Fruit fly (Drosophila melanogaster) whole organism, embryonic: ENCODE measurements around the gene Pisd.
A peak's percentile ranks its signal among the peaks of the same experiment; 100 is the strongest.

Source experiments
- CG10147 ChIP-seq: fragments of 200-800 bp; sonication (Bioruptor generic); optimal IDR thresholded peaks from 2 replicates; lab custom pipeline; 2019; ENCODE audit warnings: missing biosample characterization, mild to moderate bottlenecking, missing genetic modification characterization, moderate library complexity
- CG11093 ChIP-seq: fragments of 200-800 bp; sonication (Bioruptor generic); IDR thresholded peaks from 3 replicates; pipeline ENCODE4 v1.3.6; 2022; ENCODE audit warnings: missing biosample characterization, missing genetic modification characterization
- CG11456 ChIP-seq: fragments of 200-800 bp; sonication (Bioruptor generic); IDR thresholded peaks from 3 replicates; pipeline ENCODE4 v1.3.6; 2022; ENCODE audit warnings: missing biosample characterization, missing genetic modification characterization
- CG12769 ChIP-seq: fragments of 200-800 bp; sonication (Bioruptor generic); optimal IDR thresholded peaks from 2 replicates; lab custom pipeline; 2019; ENCODE audit warnings: missing biosample characterization, mild to moderate bottlenecking, missing genetic modification characterization, moderate library complexity
- CG13894 ChIP-seq: fragments of 200-800 bp; sonication (Bioruptor generic); optimal IDR thresholded peaks from 3 replicates; lab custom pipeline; 2018; ENCODE audit warnings: missing biosample characterization, mild to moderate bottlenecking, missing genetic modification characterization, moderate library complexity
- CG17612 ChIP-seq: fragments of 200-800 bp; sonication (Bioruptor generic); IDR thresholded peaks from 2 replicates; pipeline ENCODE4 v1.3.6; 2022; ENCODE audit warnings: missing biosample characterization, missing genetic modification characterization
- CG18262 ChIP-seq: fragments of 200-800 bp; optimal IDR thresholded peaks from 3 replicates; lab custom pipeline; 2019; ENCODE audit warnings: missing biosample characterization, mild to moderate bottlenecking, missing genetic modification characterization, moderate library complexity
- CG2116 ChIP-seq: fragments of 200-800 bp; sonication (Bioruptor generic); optimal IDR thresholded peaks from 3 replicates; lab custom pipeline; 2018; ENCODE audit warnings: missing biosample characterization, mild to moderate bottlenecking, missing genetic modification characterization
- CG2712 ChIP-seq: fragments of 200-800 bp; optimal IDR thresholded peaks from 3 replicates; lab custom pipeline; 2019; ENCODE audit warnings: missing biosample characterization, mild to moderate bottlenecking, missing genetic modification characterization, moderate library complexity
- CG31441 ChIP-seq: fragments of 200-800 bp; sonication (Bioruptor generic); IDR thresholded peaks from 2 replicates; pipeline ENCODE4 v1.3.6; 2022; ENCODE audit warnings: missing biosample characterization, missing genetic modification characterization
- CG32767 ChIP-seq: fragments of 200-800 bp; sonication (Bioruptor generic); IDR thresholded peaks from 2 replicates; pipeline ENCODE4 v1.3.6; 2022; ENCODE audit warnings: missing biosample characterization, missing genetic modification characterization
- CG3407 ChIP-seq: fragments of 200-800 bp; sonication (Bioruptor generic); optimal IDR thresholded peaks from 2 replicates; lab custom pipeline; 2018; ENCODE audit warnings: missing biosample characterization, mild to moderate bottlenecking, missing genetic modification characterization
- CG8089 ChIP-seq: fragments of 200-800 bp; sonication (Bioruptor generic); optimal IDR thresholded peaks from 3 replicates; lab custom pipeline; 2016; ENCODE audit warnings: missing biosample characterization, missing genetic modification characterization
- CG8359 ChIP-seq: fragments of 200-800 bp; sonication (Bioruptor generic); optimal IDR thresholded peaks from 2 replicates; lab custom pipeline; 2017; ENCODE audit warnings: missing biosample characterization, mild to moderate bottlenecking, missing genetic modification characterization, borderline replicate concordance
- CG8388 ChIP-seq: fragments of 200-800 bp; sonication (Bioruptor generic); optimal IDR thresholded peaks from 2 replicates; lab custom pipeline; 2019; ENCODE audit warnings: missing biosample characterization, mild to moderate bottlenecking, missing genetic modification characterization, moderate library complexity
- CG8478 ChIP-seq: fragments of >200 bp; optimal IDR thresholded peaks from 2 replicates; lab custom pipeline; 2018
- CHES-1-like ChIP-seq: fragments of 200-800 bp; sonication (Bioruptor generic); optimal IDR thresholded peaks from 2 replicates; lab custom pipeline; 2016; ENCODE audit warnings: missing biosample characterization, missing genetic modification characterization
- Drgx ChIP-seq: fragments of 200-800 bp; sonication (Bioruptor generic); IDR thresholded peaks from 2 replicates; pipeline ENCODE4 v1.3.6; 2022; ENCODE audit warnings: missing biosample characterization, missing genetic modification characterization
- Fer1 ChIP-seq: fragments of 200-800 bp; sonication (Bioruptor generic); optimal IDR thresholded peaks from 2 replicates; lab custom pipeline; 2017; ENCODE audit warnings: missing biosample characterization, mild to moderate bottlenecking, missing genetic modification characterization
- Gug ChIP-seq: fragments of 200-800 bp; sonication (Bioruptor generic); IDR thresholded peaks from 4 replicates; pipeline ENCODE4 v1.3.6; 2022; ENCODE audit warnings: missing biosample characterization, missing genetic modification characterization
- HHEX ChIP-seq: fragments of 200-800 bp; sonication (Bioruptor generic); optimal IDR thresholded peaks from 3 replicates; lab custom pipeline; 2017; ENCODE audit warnings: missing biosample characterization, mild to moderate bottlenecking, missing genetic modification characterization, missing genetic modification reagents
- HLHmδ ChIP-seq: fragments of 200-800 bp; sonication (Bioruptor generic); optimal IDR thresholded peaks from 2 replicates; lab custom pipeline; 2018; ENCODE audit warnings: missing biosample characterization, mild to moderate bottlenecking, missing genetic modification characterization, moderate library complexity
- MBD-R2 ChIP-seq: fragments of 200-800 bp; sonication (Bioruptor generic); IDR thresholded peaks from 2 replicates; pipeline ENCODE4 v1.3.6; 2022; ENCODE audit warnings: missing biosample characterization, missing genetic modification characterization
- Med ChIP-seq: fragments of 200-800 bp; sonication (Bioruptor generic); peaks from one replicate; lab custom pipeline; 2016; ENCODE audit warnings: missing biosample characterization, missing genetic modification characterization, mild to moderate bottlenecking, inconsistent platforms, moderate library complexity
- Meics ChIP-seq: fragments of 200-800 bp; sonication (Bioruptor generic); optimal IDR thresholded peaks from 2 replicates; lab custom pipeline; 2017; ENCODE audit warnings: missing biosample characterization, mild to moderate bottlenecking, missing genetic modification characterization
- Myb ChIP-seq: fragments of 200-800 bp; sonication (Bioruptor generic); optimal IDR thresholded peaks from 2 replicates; lab custom pipeline; 2016; ENCODE audit warnings: missing biosample characterization, missing genetic modification characterization
- NfI ChIP-seq: fragments of 200-800 bp; sonication (Bioruptor generic); optimal IDR thresholded peaks from 3 replicates; lab custom pipeline; 2018; ENCODE audit warnings: missing biosample characterization, mild to moderate bottlenecking, missing genetic modification characterization, moderate library complexity
- Scr ChIP-seq: fragments of 200-800 bp; sonication (Bioruptor generic); IDR thresholded peaks from 2 replicates; pipeline ENCODE4 v1.3.6; 2022; ENCODE audit warnings: missing biosample characterization, missing genetic modification characterization; ENCODE audit not compliant: partially characterized antibody
- Vsx1 ChIP-seq: fragments of 200-800 bp; sonication (Bioruptor generic); optimal IDR thresholded peaks from 2 replicates; lab custom pipeline; 2017; ENCODE audit warnings: missing biosample characterization, mild to moderate bottlenecking, missing genetic modification characterization, missing genetic modification reagents
- Xbp1 ChIP-seq: fragments of 200-800 bp; sonication (Bioruptor generic); optimal IDR thresholded peaks from 3 replicates; lab custom pipeline; 2016; ENCODE audit warnings: missing biosample characterization, mild to moderate bottlenecking, missing genetic modification characterization
- caup ChIP-seq: fragments of 200-800 bp; sonication (Bioruptor generic); optimal IDR thresholded peaks from 3 replicates; lab custom pipeline; 2017; ENCODE audit warnings: missing biosample characterization, mild to moderate bottlenecking, missing genetic modification characterization, moderate library complexity; ENCODE audit not compliant: severe bottlenecking
- dm ChIP-seq: fragments of 200-800 bp; sonication (Bioruptor generic); optimal IDR thresholded peaks from 3 replicates; lab custom pipeline; 2016; ENCODE audit warnings: missing biosample characterization, missing genetic modification characterization
- dysf ChIP-seq: fragments of 200-800 bp; sonication (Bioruptor generic); IDR thresholded peaks from 3 replicates; pipeline ENCODE4 v1.3.6; 2022; ENCODE audit warnings: missing biosample characterization, missing genetic modification characterization
- en ChIP-seq: fragments of 200-800 bp; sonication (Bioruptor generic); optimal IDR thresholded peaks from 2 replicates; lab custom pipeline; 2016; ENCODE audit warnings: missing biosample characterization, missing genetic modification characterization
- ewg ChIP-seq: fragments of 200-800 bp; sonication (Bioruptor generic); optimal IDR thresholded peaks from 3 replicates; lab custom pipeline; 2017; ENCODE audit warnings: mild to moderate bottlenecking, missing biosample characterization, missing genetic modification reagents, missing genetic modification characterization
- eyg ChIP-seq: fragments of 200-800 bp; sonication (Bioruptor generic); optimal IDR thresholded peaks from 3 replicates; lab custom pipeline; 2016; ENCODE audit warnings: missing biosample characterization, missing genetic modification characterization
- fd102C ChIP-seq: fragments of 200-800 bp; sonication (Bioruptor generic); optimal IDR thresholded peaks from 2 replicates; lab custom pipeline; 2018; ENCODE audit warnings: missing biosample characterization, mild to moderate bottlenecking, missing genetic modification characterization, moderate library complexity
- fru ChIP-seq: fragments of >200 bp; optimal IDR thresholded peaks from 2 replicates; lab custom pipeline; 2017
- hbn ChIP-seq: fragments of 200-800 bp; sonication (Bioruptor generic); IDR thresholded peaks from 2 replicates; pipeline ENCODE4 v1.3.6; 2022; ENCODE audit warnings: missing biosample characterization, missing genetic modification characterization; ENCODE audit not compliant: partially characterized antibody
- lab ChIP-seq: fragments of 200-800 bp; sonication (Bioruptor generic); optimal IDR thresholded peaks from 3 replicates; lab custom pipeline; 2017; ENCODE audit warnings: missing biosample characterization, missing genetic modification characterization, mild to moderate bottlenecking, moderate library complexity, missing genetic modification reagents
- lilli ChIP-seq: fragments of 200-800 bp; sonication (Bioruptor generic); optimal IDR thresholded peaks from 3 replicates; lab custom pipeline; 2016; ENCODE audit warnings: missing biosample characterization, missing genetic modification characterization
- lov ChIP-seq, 2 experiments: fragments of 200-800 bp in 1 of 2; fragments of >200 bp in 1 of 2; sonication (Bioruptor generic) in 1 of 2; IDR thresholded peaks in 1 of 2; optimal IDR thresholded peaks in 1 of 2; 2 replicates in 1 of 2; 3 replicates in 1 of 2; pipeline versions ENCODE4 v1.3.6 to Lab custom; 2017 to 2022; ENCODE audit warnings: missing biosample characterization in 1 of 2, missing genetic modification characterization in 1 of 2
- nom ChIP-seq: fragments of 200-800 bp; sonication (Bioruptor generic); optimal IDR thresholded peaks from 2 replicates; lab custom pipeline; 2017; ENCODE audit warnings: missing biosample characterization, missing genetic modification characterization, mild to moderate bottlenecking, moderate library complexity, missing genetic modification reagents
- odd ChIP-seq: fragments of 200-800 bp; sonication (Bioruptor generic); optimal IDR thresholded peaks from 2 replicates; lab custom pipeline; 2017; ENCODE audit warnings: missing biosample characterization, mild to moderate bottlenecking, missing genetic modification characterization
- prd ChIP-seq, 3 experiments: fragments of >200 bp in 2 of 3; fragments of 200-800 bp in 1 of 3; sonication (Bioruptor generic) in 1 of 3; optimal IDR thresholded peaks in 2 of 3; IDR thresholded peaks in 1 of 3; 2 replicates in 2 of 3; 3 replicates in 1 of 3; pipeline versions ENCODE4 v1.3.6 to Lab custom; 2017 to 2022; ENCODE audit warnings: missing biosample characterization in 1 of 3, missing genetic modification characterization in 1 of 3
- shn ChIP-seq: fragments of 200-800 bp; sonication (Bioruptor generic); optimal IDR thresholded peaks from 3 replicates; lab custom pipeline; 2016; ENCODE audit warnings: missing biosample characterization, missing genetic modification characterization
- slp2 ChIP-seq: fragments of 200-800 bp; sonication (Bioruptor generic); optimal IDR thresholded peaks from 2 replicates; lab custom pipeline; 2016; ENCODE audit warnings: missing biosample characterization, missing genetic modification characterization
- tap ChIP-seq: fragments of 200-800 bp; optimal IDR thresholded peaks from 3 replicates; lab custom pipeline; 2019; ENCODE audit warnings: missing biosample characterization, mild to moderate bottlenecking, missing genetic modification characterization, moderate library complexity

Gene Pisd

DNA sequence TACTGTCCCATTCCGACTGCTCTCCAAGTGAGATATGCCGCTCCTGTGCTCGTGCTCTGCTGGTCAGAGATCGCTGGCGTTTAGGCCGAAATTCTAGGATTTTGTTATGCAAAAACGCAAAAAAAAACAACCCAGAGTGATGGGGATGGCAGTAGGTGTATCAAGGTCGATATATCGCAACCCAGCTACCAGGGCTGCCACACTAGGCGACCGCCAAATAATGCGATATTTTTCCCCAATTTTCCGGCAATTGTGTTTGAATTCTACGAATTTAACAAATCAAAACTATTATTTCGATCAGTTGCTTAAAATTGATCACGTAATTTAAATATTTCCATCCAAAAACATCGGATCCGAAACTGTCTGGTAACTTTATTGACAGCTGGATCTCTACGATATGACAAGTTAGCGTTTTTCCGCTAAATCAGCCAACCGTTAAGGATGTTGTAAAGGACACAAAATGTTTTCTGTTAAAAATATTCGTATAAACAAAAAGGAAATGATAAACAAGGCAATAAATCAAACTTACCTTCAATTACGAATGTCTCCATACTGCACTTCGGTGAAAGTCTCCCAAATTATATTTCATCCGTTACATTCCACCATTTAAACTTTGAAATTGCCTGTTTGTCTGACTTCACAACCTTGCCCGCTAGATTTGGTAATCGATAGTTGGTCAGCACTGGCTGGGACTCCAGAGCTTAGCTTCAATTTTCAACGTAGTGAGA is 12.9 kb upstream of the Pisd start, which contains the start of gene spas:
spas (plus strand) TSS at position 678 of the 728 bp plus-strand sequence.
- peak; percentile 20 for TF ChIP-seq eyg
- TF ChIP-seq CG8478 (lab: Kevin White, UChicago): no peak
- TF ChIP-seq fd102C (GFP tag; lab: Kevin White, UChicago): peak; percentile 31
- TF ChIP-seq CG3407 (GFP tag; lab: Kevin White, UChicago): peak; percentile 46
- no peak for TF ChIP-seq Fer1 (GFP tag; lab: Kevin White, UChicago)
- TF ChIP-seq CG18262: peak; percentile 61
- TF ChIP-seq CHES-1-like (GFP tag; lab: Kevin White, UChicago): peak; percentile 77
- no peak; the same call in 1 of the 2 replicates for TF ChIP-seq CG31441
- TF ChIP-seq CG8388 (GFP tag; lab: Kevin White, UChicago): peak; percentile 66
- peak; percentile 53 for TF ChIP-seq CG13894
- TF ChIP-seq lilli (GFP tag; lab: Kevin White, UChicago): peak; percentile 74
- peak; percentile 69 for TF ChIP-seq NfI
- TF ChIP-seq CG10147 (GFP tag; lab: Kevin White, UChicago): no peak
- TF ChIP-seq lab (GFP tag; lab: Kevin White, UChicago): peak; percentile 50
- peak; percentile 77 for TF ChIP-seq shn (GFP tag; lab: Kevin White, UChicago)
- no peak for TF ChIP-seq lov (optimal IDR thresholded peaks at IDR 0.05; lab: Kevin White, UChicago)
- peak; percentile 66; the same call in 1 of the 3 replicates for TF ChIP-seq lov (GFP tag; IDR thresholded peaks at IDR 0.05; lab: Robert Waterston, UW)
- no peak for TF ChIP-seq en (GFP tag; lab: Kevin White, UChicago)
- peak; percentile 97 for TF ChIP-seq Scr (GFP tag; lab: Robert Waterston, UW)
- TF ChIP-seq ewg: peak; percentile 49
- TF ChIP-seq Gug: peak; percentile 88
- peak; percentile 65 for TF ChIP-seq Xbp1 (GFP tag; lab: Kevin White, UChicago)
- peak; percentile 82 for TF ChIP-seq CG11456
- TF ChIP-seq CG17612: no peak
- no peak for TF ChIP-seq odd (GFP tag; lab: Kevin White, UChicago)
- no peak for TF ChIP-seq CG8359 (GFP tag; lab: Kevin White, UChicago)
- TF ChIP-seq slp2: peak; percentile 80
- peak; percentile 95 for TF ChIP-seq Med (GFP tag; lab: Kevin White, UChicago)
- TF ChIP-seq nom (GFP tag; lab: Kevin White, UChicago): no peak
- peak; percentile 55; the same call in 1 of the 3 replicates for TF ChIP-seq CG11093
- no peak; the same call in 1 of the 2 replicates for TF ChIP-seq CG32767 (GFP tag; lab: Robert Waterston, UW)
- no peak for TF ChIP-seq CG12769 (tag; lab: Kevin White, UChicago)
- TF ChIP-seq prd (optimal IDR thresholded peaks at IDR 0.05; lab: Kevin White, UChicago): no peak
- TF ChIP-seq prd (GFP tag; IDR thresholded peaks at IDR 0.05; lab: Robert Waterston, UW): peak; percentile 91
- no peak for TF ChIP-seq Vsx1 (GFP tag; lab: Kevin White, UChicago)
- TF ChIP-seq dysf (GFP tag; lab: Robert Waterston, UW): peak; percentile 74
- peak; percentile 87 for TF ChIP-seq MBD-R2 (GFP tag; lab: Robert Waterston, UW)
- peak; percentile 91 for TF ChIP-seq Myb (GFP tag; lab: Kevin White, UChicago)
- peak; percentile 94 for TF ChIP-seq hbn (GFP tag; lab: Robert Waterston, UW)
- peak; percentile 67 for TF ChIP-seq dm (GFP tag; lab: Kevin White, UChicago)
- TF ChIP-seq CG2116 (GFP tag; lab: Kevin White, UChicago): peak; percentile 63
- no peak for TF ChIP-seq tap (tag; lab: Kevin White, UChicago)
- TF ChIP-seq Drgx (GFP tag; lab: Robert Waterston, UW): 0 out of 2 replicates have a peak, but pooled peaks have one; percentile 18
- TF ChIP-seq CG8089 (GFP tag; lab: Kevin White, UChicago): peak; percentile 56
- TF ChIP-seq CG2712 (tag; lab: Kevin White, UChicago): peak; percentile 69
- TF ChIP-seq HLHmδ (GFP tag; lab: Kevin White, UChicago): no peak
- TF ChIP-seq caup (GFP tag; lab: Kevin White, UChicago): peak; percentile 34
- TF ChIP-seq HHEX: peak; percentile 44
- TF ChIP-seq fru (lab: Kevin White, UChicago): no peak
- peak; percentile 54 for TF ChIP-seq Meics (GFP tag; lab: Kevin White, UChicago)
